Worm (Caenorhabditis elegans) whole organism, L4/young adult: ENCODE data around the gene C18H7.1.

Source experiments
- W03F9.2 ChIP-seq: fragments of 150-350 bp; optimal IDR thresholded peaks from 2 replicates; lab custom pipeline; 2014; ENCODE audit warnings: missing biosample characterization, missing genetic modification characterization
- dao-5 ChIP-seq: sonication (generic microtip); optimal IDR thresholded peaks from 2 replicates; lab custom pipeline; 2016; ENCODE audit warnings: missing genotype, missing genetic modification characterization, moderate library complexity, missing compliant biosample characterization
- him-1 ChIP-seq: sonication (generic microtip); optimal IDR thresholded peaks from 2 replicates; lab custom pipeline; 2016; ENCODE audit warnings: missing genotype, missing genetic modification reagents, missing genetic modification characterization, missing compliant biosample characterization

- no peak for TF ChIP-seq him-1 (tag; lab: Kevin White, UChicago)
- no peak for TF ChIP-seq W03F9.2 (tag; lab: Kevin White, UChicago)
- no peak for TF ChIP-seq dao-5 (tag; lab: Kevin White, UChicago)
Observed at ce11 chrIV:607628-608027, 7.7 kb upstream of the C18H7.1 start.
